Worm (Caenorhabditis elegans): Measurements from ENCODE around the gene T23E7.2.

DNA sequence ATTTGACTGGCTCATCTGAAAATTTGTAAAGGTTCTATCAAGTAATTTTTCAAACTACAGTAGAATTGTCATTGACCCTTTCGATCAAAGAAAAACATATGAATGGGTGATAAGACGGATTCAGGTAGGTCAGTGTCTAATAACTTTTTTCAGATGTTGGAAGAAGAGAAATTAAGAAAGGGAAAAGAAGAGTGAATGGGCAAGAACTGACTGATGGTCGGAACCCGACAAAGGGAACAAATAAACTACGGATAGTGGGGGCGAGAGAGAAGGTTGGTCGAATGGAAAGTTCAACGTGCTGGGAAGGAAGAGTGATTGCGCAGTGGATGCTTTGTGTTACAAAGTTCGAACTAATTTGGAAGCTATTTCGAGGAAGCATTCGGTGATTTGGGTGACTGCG lies 11.5 kb downstream of the T23E7.2 start:
- TF ChIP-seq ztf-11 (tag; optimal IDR thresholded peaks at IDR 0.05) (no peak), nhr-28 (tag; optimal IDR thresholded peaks at IDR 0.05) (no peak), pha-4 (tag; optimal IDR thresholded peaks at IDR 0.05) (no peak), bed-3 (GFP tag; optimal IDR thresholded peaks at IDR 0.05) (no peak), unc-62 (GFP tag; optimal IDR thresholded peaks at IDR 0.05) (no peak), lin-13 (tag; optimal IDR thresholded peaks at IDR 0.05) (no peak), mls-2 (tag; optimal IDR thresholded peaks at IDR 0.05) (no peak), elt-3 (tag; optimal IDR thresholded peaks at IDR 0.05) (no peak), ceh-83 (GFP tag; optimal IDR thresholded peaks at IDR 0.05) (no peak), lsy-2 (tag; optimal IDR thresholded peaks at IDR 0.05) (no peak), ces-1 (GFP tag; optimal IDR thresholded peaks at IDR 0.05) (no peak), unc-39 (tag; optimal IDR thresholded peaks at IDR 0.05) (no peak), nhr-237 (tag; optimal IDR thresholded peaks at IDR 0.05) (no peak)
